Fruit fly (Drosophila melanogaster) whole organism: ENCODE measurements around the gene Ir68a.

ENCODE experiments used
- CG8478 ChIP-seq: fragments of >200 bp; optimal IDR thresholded peaks from 2 replicates; lab custom pipeline; 2018; ENCODE audit warnings: inconsistent platforms
- Dll ChIP-seq: fragments of >200 bp; optimal IDR thresholded peaks from 2 replicates; lab custom pipeline; 2017
- EcR ChIP-seq, 2 experiments: fragments of >200 bp; optimal IDR thresholded peaks; 2 replicates each; lab custom pipeline; 2017; ENCODE audit warnings: missing biosample characterization in 2 of 2, missing genetic modification characterization in 2 of 2, missing genetic modification reagents in 2 of 2
- pan ChIP-seq: fragments of >200 bp; optimal IDR thresholded peaks from 2 replicates; lab custom pipeline; 2017
- psq ChIP-seq: fragments of >200 bp; optimal IDR thresholded peaks from 2 replicates; lab custom pipeline; 2017
- usp ChIP-seq: fragments of >200 bp; optimal IDR thresholded peaks from 2 replicates; lab custom pipeline; 2017; ENCODE audit warnings: missing biosample characterization, missing genetic modification characterization, mixed read lengths

Ir68a gene

DNA sequence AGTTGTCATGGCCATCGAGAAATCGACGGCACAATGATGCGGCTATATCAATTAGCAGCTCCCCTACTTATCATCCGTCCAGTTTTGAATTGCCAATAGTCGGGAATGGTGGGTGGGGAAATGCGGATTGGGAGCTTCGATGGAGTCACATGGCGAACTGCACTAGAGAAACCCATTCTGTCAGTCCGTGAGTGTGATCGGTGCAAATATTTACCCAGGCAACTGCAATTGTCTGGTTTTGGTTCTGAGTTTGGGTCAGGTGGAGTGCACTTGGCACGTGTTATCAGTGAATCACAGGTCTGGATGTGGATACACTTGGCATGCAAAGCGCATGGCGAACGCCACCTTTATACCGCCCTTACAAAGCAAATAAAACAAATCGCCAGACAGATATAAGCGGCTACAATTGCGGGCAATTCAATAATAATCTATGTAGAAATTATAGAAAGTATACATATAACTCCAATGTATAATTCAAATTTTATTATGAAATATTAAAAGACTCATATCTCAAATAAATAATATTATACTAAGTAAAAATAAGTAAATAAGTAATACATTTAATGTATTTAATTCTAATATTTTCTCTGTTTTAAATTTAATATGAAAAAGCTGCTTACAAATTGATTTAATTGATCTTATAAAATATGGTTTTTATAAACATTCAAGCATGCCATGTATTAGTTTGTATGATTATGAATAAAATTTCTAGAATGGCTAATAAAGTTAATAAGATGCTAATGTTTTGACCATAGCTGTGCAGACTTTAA, 36.4 kb upstream of the Ir68a start:
- TF ChIP-seq CG8478 (lab: Kevin White, UChicago) (no peak), psq (lab: Kevin White, UChicago) (no peak), EcR (GFP tag; optimal IDR thresholded peaks at IDR 0.05; lab: Kevin White, UChicago) (no peak), pan (lab: Kevin White, UChicago) (no peak)

DNA sequence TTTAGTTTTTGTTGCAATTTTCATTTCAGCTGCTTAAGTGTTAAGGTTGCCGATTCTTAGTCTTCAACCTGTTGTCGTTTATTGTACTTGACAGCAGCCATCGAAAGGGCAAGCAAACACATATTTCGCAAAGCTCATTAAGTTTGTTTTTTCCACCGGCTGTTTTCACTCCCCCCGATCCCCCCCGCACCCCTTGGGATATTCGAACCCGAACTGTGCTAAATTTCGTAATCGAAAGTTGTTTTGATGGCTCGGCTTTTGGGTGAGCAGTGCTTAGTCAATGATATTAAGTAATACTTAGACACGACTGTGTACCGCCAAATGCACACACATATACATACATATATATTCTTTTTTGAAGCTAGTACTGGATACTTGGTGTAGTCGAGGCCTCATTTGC, 28.0 kb upstream of the Ir68a start:
- no peak for TF ChIP-seq Dll

DNA sequence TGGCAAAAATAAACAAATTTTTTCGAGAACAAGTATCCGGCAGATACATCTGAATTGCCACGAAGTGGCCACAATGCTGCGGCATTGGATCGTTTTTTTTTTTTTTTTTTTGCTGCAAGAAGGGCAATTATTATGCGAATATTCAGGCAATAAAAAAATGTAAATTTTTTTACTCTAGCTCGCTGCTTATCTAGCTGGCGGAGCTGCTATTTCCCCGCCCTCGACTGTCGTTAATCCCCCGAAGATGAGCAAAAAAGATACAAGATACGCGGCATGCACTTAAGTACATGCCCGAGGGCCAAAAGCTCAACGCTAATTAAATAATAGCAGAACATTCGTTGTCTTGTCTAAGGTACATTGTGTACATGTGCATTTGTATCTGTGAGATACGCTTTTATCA, 26.1 kb upstream of the Ir68a start:
- TF ChIP-seq psq (lab: Kevin White, UChicago) (no peak), usp (GFP tag; lab: Kevin White, UChicago) (no peak), EcR (GFP tag; optimal IDR thresholded peaks at IDR 0.05; lab: Kevin White, UChicago) (no peak), Dll (no peak), CG8478 (lab: Kevin White, UChicago) (no peak), pan (lab: Kevin White, UChicago) (no peak)

DNA sequence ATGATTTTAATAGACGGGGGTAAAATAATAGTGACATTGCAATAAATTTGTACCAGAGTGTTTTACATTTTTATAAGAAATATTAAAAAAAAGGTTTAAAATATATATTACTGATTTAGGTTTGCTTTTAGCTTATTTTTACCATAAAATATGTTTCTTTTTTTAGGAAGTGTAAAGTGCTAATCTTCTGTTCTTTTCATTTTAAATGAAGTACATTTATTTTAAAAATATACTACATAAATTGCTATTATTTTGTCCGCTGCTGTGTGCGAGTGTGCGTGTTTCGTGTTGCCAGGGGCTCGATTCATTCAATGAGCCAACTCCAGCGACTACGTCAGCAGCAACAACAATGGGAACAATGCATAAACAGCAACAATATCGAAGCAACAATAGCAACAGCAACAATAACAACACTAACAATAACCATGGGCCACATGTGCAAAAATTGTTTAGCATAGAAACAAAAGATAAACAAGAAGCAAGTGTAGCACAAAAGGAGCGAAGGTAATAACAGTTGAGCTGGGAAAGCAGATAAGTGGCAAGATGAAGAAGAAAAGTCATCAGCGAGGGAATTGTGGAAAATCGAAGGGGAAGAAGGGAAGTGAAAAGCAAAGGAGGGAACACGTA, 25.6 kb upstream of the Ir68a start:
- TF ChIP-seq Dll (no peak), usp (GFP tag; lab: Kevin White, UChicago) (no peak), psq (lab: Kevin White, UChicago) (no peak), EcR (GFP tag; optimal IDR thresholded peaks at IDR 0.05; lab: Kevin White, UChicago) (no peak), pan (lab: Kevin White, UChicago) (no peak), CG8478 (lab: Kevin White, UChicago) (no peak)

DNA sequence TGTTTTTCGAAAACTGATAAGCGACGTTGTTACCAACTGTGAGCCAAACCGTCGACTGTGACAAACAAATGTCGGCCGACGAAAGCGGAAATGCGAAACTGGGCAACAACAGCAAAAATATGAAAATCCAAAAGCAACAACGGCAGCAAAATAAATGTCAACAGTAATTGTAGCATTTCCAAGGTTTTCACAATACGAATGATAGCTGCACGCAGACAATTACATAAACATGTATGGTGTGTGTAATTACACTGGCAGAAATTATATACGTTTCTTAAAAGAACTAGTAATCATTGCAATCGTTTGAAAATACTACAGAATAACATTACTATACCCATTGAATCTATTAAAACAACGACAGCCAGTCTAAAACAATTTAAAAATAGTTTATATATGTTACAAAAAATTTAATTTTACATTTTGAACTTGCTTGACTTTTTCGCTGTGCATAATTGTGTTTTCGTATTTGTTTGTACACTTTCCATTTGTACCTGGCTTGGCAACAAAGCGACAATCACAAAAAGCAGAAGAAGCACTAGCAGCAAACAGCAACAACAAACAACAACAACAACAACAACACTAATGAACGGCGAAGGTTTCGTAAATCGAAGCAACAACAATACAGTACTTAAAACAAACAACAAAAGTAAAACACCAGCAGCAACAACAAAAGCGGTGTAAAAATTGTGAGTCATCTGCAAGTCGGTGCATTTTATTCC, 24.9 kb upstream of the Ir68a start:
- no peak for TF ChIP-seq usp (GFP tag; lab: Kevin White, UChicago)
- TF ChIP-seq psq (lab: Kevin White, UChicago): no peak
- no peak for TF ChIP-seq EcR (GFP tag; optimal IDR thresholded peaks at IDR 0.05; lab: Kevin White, UChicago)
- no peak for TF ChIP-seq Dll
- no peak for TF ChIP-seq CG8478 (lab: Kevin White, UChicago)
- TF ChIP-seq pan (lab: Kevin White, UChicago): no peak

DNA sequence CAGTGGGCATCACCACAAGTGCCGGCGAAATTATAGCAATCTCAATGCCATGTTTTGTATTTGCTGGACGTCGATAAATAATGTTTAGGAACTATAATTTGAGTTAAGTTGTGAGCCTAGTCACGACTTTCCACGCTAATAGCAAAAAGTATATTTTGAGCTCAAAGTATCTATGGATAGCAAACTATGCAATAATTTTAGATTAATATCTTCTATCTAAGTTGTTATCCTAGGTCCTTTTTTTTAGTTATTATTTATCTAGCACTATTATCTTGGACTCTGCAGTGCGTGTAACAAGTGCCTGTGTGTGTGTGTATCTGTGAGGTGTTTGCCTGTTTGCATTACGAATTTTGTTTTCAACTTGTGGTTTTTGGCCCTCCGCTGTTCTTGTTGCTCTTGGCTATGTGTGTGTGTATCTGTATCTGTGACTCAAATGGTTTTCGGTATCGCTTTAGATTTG, 24.3 kb upstream of the Ir68a start:
- no peak for TF ChIP-seq EcR (GFP tag; optimal IDR thresholded peaks at IDR 0.05; lab: Kevin White, UChicago)
- TF ChIP-seq pan (lab: Kevin White, UChicago): no peak
- TF ChIP-seq Dll: no peak
- TF ChIP-seq CG8478 (lab: Kevin White, UChicago): no peak
- TF ChIP-seq psq (lab: Kevin White, UChicago): no peak
- TF ChIP-seq usp (GFP tag; lab: Kevin White, UChicago): no peak

DNA sequence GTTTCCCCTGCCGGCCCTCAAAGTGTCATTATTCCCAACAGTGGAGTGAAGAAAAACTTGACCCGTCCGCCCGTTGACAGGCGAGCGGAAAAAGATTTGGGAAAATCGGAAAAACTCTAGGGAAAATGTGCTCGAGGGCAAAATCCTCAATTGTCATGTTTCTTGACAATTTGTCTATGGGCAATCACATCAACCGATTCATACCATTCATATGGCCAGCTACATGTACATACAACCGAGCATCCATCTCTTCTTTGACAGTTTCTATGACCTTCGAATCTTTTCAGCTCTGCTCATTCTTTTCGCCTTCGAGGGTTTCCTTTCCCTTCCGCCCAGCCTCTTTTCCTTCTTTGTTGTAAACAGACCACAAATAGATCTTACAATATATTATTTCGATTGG, 23.7 kb upstream of the Ir68a start:
- no peak for TF ChIP-seq CG8478 (lab: Kevin White, UChicago)
- no peak for TF ChIP-seq EcR (GFP tag; optimal IDR thresholded peaks at IDR 0.05; lab: Kevin White, UChicago)
- TF ChIP-seq Dll: no peak
- TF ChIP-seq psq (lab: Kevin White, UChicago): no peak
- TF ChIP-seq usp (GFP tag; lab: Kevin White, UChicago): no peak
- no peak for TF ChIP-seq pan (lab: Kevin White, UChicago)

DNA sequence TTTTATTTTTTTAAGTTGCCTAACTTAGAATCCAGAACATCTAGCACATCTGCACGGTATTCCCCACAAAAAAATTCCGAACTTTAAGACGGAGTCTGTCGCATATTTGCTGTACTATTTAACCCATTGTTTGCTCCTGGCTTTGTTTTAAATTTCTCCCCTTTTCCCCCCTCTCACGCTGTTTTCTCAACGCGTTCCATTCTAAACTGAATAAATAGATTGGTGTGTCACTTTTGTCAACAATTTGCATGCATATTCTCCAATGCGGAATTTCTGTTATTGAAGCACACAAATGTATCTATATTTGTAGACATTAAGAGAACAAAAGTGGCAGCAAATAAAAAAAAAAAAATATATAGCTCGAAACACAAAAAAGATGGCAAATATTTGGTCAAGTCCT, 22.4 kb upstream of the Ir68a start:
- TF ChIP-seq usp (GFP tag; lab: Kevin White, UChicago) (no peak), pan (lab: Kevin White, UChicago) (no peak), CG8478 (lab: Kevin White, UChicago) (no peak), psq (lab: Kevin White, UChicago) (no peak), Dll (no peak)

DNA sequence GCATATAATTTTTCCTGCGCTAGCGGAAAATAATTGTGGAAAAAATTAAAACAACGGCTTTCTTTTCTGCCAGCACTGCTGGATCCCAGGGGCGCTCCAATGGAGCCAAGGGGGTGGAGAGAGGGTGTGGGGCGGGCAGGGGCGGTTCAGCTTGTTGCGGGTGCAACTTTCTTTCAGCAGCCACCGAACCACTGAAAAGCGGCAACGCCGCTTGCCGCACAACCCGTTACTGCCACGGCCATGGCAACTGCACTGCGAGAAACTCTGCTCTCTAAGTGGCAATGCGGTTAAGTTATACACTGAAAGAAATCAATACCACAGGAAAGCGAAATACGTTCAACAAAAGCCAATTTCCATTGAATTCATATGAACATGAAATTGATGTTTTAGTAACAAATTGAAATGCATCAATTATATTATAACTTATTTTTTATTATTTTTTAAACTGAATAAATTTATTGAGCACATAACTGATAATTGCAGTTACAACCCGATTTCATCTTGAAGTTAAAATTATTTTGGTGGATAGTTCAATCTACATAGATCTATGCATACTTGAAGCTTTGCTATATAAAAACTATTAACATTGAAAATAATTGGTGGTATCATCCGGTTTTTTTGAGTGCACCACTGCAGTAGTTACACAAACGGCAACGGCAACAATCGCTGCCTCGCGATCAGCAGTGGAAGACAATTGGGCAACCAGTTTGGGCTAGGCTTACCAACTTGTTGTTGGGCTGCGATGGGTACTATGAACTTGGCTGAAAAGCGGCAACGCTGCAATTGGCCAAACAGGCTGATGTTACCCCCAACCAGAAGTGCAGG, 20.3 kb upstream of the Ir68a start:
- TF ChIP-seq EcR (GFP tag; optimal IDR thresholded peaks at IDR 0.05; lab: Kevin White, UChicago): peak in 1 of 2 experiments; percentile 26
- no peak for TF ChIP-seq psq (lab: Kevin White, UChicago)

DNA sequence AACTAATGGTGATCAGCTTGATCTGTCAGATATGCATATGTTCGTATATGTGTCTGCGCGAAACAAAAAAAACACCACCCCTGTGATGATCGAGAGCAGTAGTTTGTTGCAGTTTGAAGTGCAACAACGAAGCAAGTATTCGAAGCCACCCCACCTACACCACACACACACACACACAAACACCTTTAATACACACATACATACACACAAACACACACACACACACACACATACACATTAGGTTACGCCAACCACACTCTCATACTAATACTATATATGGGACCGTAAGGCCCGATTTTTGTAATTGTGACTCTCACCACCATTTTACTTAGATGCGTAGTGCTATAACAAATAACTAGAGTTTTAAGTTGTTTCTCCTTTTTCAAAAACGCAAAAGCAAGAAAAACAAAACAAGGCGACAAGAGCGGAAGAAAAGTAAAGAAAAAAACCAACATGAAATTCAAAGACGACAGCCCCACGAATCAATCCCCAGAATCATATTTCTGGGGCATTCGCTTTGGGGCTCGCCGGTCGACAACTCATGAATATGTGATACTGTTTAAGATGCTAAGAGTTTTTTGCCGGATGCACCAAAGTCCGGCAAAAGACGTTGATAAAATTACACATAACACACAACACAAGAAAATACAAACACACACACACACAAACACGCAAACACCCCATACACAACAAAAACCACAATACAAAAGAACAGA, 18.6 kb upstream of the Ir68a start:
- no peak for TF ChIP-seq psq (lab: Kevin White, UChicago)
- TF ChIP-seq Dll: no peak
- TF ChIP-seq EcR (GFP tag; optimal IDR thresholded peaks at IDR 0.05; lab: Kevin White, UChicago): no peak
- TF ChIP-seq usp (GFP tag; lab: Kevin White, UChicago): no peak
- no peak for TF ChIP-seq CG8478 (lab: Kevin White, UChicago)
- no peak for TF ChIP-seq pan (lab: Kevin White, UChicago)
